Fruit fly (Drosophila melanogaster) whole organism, embryonic: Measurements from ENCODE around the gene Naxd.

Source experiments
- C15 ChIP-seq: fragments of 200-800 bp; sonication (Bioruptor generic); IDR thresholded peaks from 3 replicates; pipeline ENCODE4 v1.3.6; 2022; ENCODE audit warnings: missing biosample characterization, missing genetic modification characterization
- CG12236 ChIP-seq: fragments of 200-800 bp; sonication (Bioruptor generic); optimal IDR thresholded peaks from 2 replicates; lab custom pipeline; 2016; ENCODE audit warnings: missing biosample characterization, missing genetic modification characterization
- CG13123 ChIP-seq: fragments of 200-800 bp; sonication (Bioruptor generic); optimal IDR thresholded peaks from 2 replicates; lab custom pipeline; 2016; ENCODE audit warnings: missing biosample characterization, missing genetic modification characterization
- CG13894 ChIP-seq: fragments of 200-800 bp; sonication (Bioruptor generic); optimal IDR thresholded peaks from 3 replicates; lab custom pipeline; 2018; ENCODE audit warnings: missing biosample characterization, mild to moderate bottlenecking, missing genetic modification characterization, moderate library complexity
- CG14441 ChIP-seq: fragments of 200-800 bp; sonication (Bioruptor generic); IDR thresholded peaks from 2 replicates; pipeline ENCODE4 v1.3.6; 2022; ENCODE audit warnings: missing biosample characterization, missing genetic modification characterization
- CG17612 ChIP-seq: fragments of 200-800 bp; sonication (Bioruptor generic); IDR thresholded peaks from 2 replicates; pipeline ENCODE4 v1.3.6; 2022; ENCODE audit warnings: missing biosample characterization, missing genetic modification characterization
- CG17829 ChIP-seq: fragments of 200-800 bp; optimal IDR thresholded peaks from 2 replicates; lab custom pipeline; 2019; ENCODE audit warnings: missing biosample characterization, mild to moderate bottlenecking, missing genetic modification characterization, moderate library complexity
- CG18619 ChIP-seq: fragments of 200-800 bp; sonication (Bioruptor generic); optimal IDR thresholded peaks from 3 replicates; lab custom pipeline; 2017; ENCODE audit warnings: missing biosample characterization, mild to moderate bottlenecking, missing genetic modification characterization
- CG2199 ChIP-seq: fragments of 200-800 bp; sonication (Bioruptor generic); IDR thresholded peaks from 3 replicates; pipeline ENCODE4 v1.3.6; 2022; ENCODE audit warnings: missing biosample characterization, missing genetic modification characterization
- CG3065 ChIP-seq: fragments of 200-800 bp; sonication (Bioruptor generic); optimal IDR thresholded peaks from 2 replicates; lab custom pipeline; 2016; ENCODE audit warnings: missing biosample characterization, missing genetic modification characterization
- CG3407 ChIP-seq: fragments of 200-800 bp; sonication (Bioruptor generic); optimal IDR thresholded peaks from 2 replicates; lab custom pipeline; 2018; ENCODE audit warnings: missing biosample characterization, mild to moderate bottlenecking, missing genetic modification characterization
- CG3847 ChIP-seq: fragments of 200-800 bp; sonication (Bioruptor generic); IDR thresholded peaks from 2 replicates; pipeline ENCODE4 v1.3.6; 2022; ENCODE audit warnings: missing biosample characterization, missing genetic modification characterization
- CG7839 ChIP-seq: fragments of 200-800 bp; sonication (Bioruptor generic); optimal IDR thresholded peaks from 3 replicates; lab custom pipeline; 2018; ENCODE audit warnings: missing biosample characterization, mild to moderate bottlenecking, missing genetic modification characterization, moderate library complexity
- CG7963 ChIP-seq: fragments of 200-800 bp; sonication (Bioruptor generic); IDR thresholded peaks from 3 replicates; pipeline ENCODE4 v1.3.6; 2022; ENCODE audit warnings: missing biosample characterization, missing genetic modification characterization; ENCODE audit not compliant: partially characterized antibody
- CG8281 ChIP-seq: fragments of 200-800 bp; sonication (Bioruptor generic); optimal IDR thresholded peaks from 2 replicates; lab custom pipeline; 2018; ENCODE audit warnings: missing biosample characterization, mild to moderate bottlenecking, missing genetic modification characterization, moderate library complexity
- CG9609 ChIP-seq: fragments of 200-800 bp; sonication (Bioruptor generic); optimal IDR thresholded peaks from 3 replicates; lab custom pipeline; 2016; ENCODE audit warnings: missing biosample characterization, missing genetic modification characterization
- CG9817 ChIP-seq: fragments of 200-800 bp; sonication (Bioruptor generic); optimal IDR thresholded peaks from 2 replicates; lab custom pipeline; 2018; ENCODE audit warnings: missing biosample characterization, mild to moderate bottlenecking, missing genetic modification characterization, moderate library complexity
- Dbx ChIP-seq: fragments of 200-800 bp; sonication (Bioruptor generic); IDR thresholded peaks from 3 replicates; pipeline ENCODE4 v1.3.6; 2022; ENCODE audit warnings: missing biosample characterization, missing genetic modification characterization
- Dek ChIP-seq: fragments of 200-800 bp; sonication (Bioruptor generic); optimal IDR thresholded peaks from 3 replicates; lab custom pipeline; 2019; ENCODE audit warnings: missing biosample characterization, mild to moderate bottlenecking, missing genetic modification characterization, moderate library complexity
- Dll ChIP-seq: fragments of 200-800 bp; sonication (Bioruptor generic); IDR thresholded peaks from 4 replicates; pipeline ENCODE4 v1.3.6; 2022; ENCODE audit warnings: missing biosample characterization, missing genetic modification characterization; ENCODE audit not compliant: partially characterized antibody
- Elba2 ChIP-seq: fragments of 200-800 bp; sonication (Bioruptor generic); optimal IDR thresholded peaks from 3 replicates; lab custom pipeline; 2016; ENCODE audit warnings: missing biosample characterization, missing genetic modification characterization
- HHEX ChIP-seq: fragments of 200-800 bp; sonication (Bioruptor generic); optimal IDR thresholded peaks from 3 replicates; lab custom pipeline; 2017; ENCODE audit warnings: missing biosample characterization, mild to moderate bottlenecking, missing genetic modification characterization, missing genetic modification reagents
- HLH4C ChIP-seq: fragments of 200-800 bp; sonication (Bioruptor generic); IDR thresholded peaks from 3 replicates; pipeline ENCODE4 v1.3.6; 2022; ENCODE audit warnings: missing biosample characterization, missing genetic modification characterization; ENCODE audit not compliant: partially characterized antibody
- HLH54F ChIP-seq: fragments of 200-800 bp; sonication (Bioruptor generic); optimal IDR thresholded peaks from 3 replicates; lab custom pipeline; 2016; ENCODE audit warnings: missing biosample characterization, missing genetic modification characterization
- Med ChIP-seq: fragments of 200-800 bp; sonication (Bioruptor generic); peaks from one replicate; lab custom pipeline; 2016; ENCODE audit warnings: missing biosample characterization, missing genetic modification characterization, mild to moderate bottlenecking, inconsistent platforms, moderate library complexity
- Myb ChIP-seq: fragments of 200-800 bp; sonication (Bioruptor generic); optimal IDR thresholded peaks from 2 replicates; lab custom pipeline; 2016; ENCODE audit warnings: missing biosample characterization, missing genetic modification characterization
- Nf-YB ChIP-seq: fragments of 200-800 bp; sonication (Bioruptor generic); optimal IDR thresholded peaks from 3 replicates; lab custom pipeline; 2019; ENCODE audit warnings: missing biosample characterization, mild to moderate bottlenecking, missing genetic modification characterization, moderate library complexity
- Sin3A ChIP-seq: fragments of >200 bp; optimal IDR thresholded peaks from 2 replicates; lab custom pipeline; 2018
- Sox102F ChIP-seq: fragments of 200-800 bp; sonication (Bioruptor generic); optimal IDR thresholded peaks from 2 replicates; lab custom pipeline; 2018; ENCODE audit warnings: missing biosample characterization, mild to moderate bottlenecking, missing genetic modification characterization, moderate library complexity
- Sry-δ ChIP-seq: fragments of 200-800 bp; sonication (Bioruptor generic); optimal IDR thresholded peaks from 2 replicates; lab custom pipeline; 2016; ENCODE audit warnings: missing biosample characterization, missing genetic modification characterization
- ase ChIP-seq: fragments of 200-800 bp; sonication (Bioruptor generic); IDR thresholded peaks from 3 replicates; pipeline ENCODE4 v1.3.6; 2022; ENCODE audit warnings: missing biosample characterization, missing genetic modification characterization
- ash1 ChIP-seq: fragments of 200-800 bp; sonication (Bioruptor generic); optimal IDR thresholded peaks from 2 replicates; lab custom pipeline; 2018; ENCODE audit warnings: missing biosample characterization, mild to moderate bottlenecking, missing genetic modification characterization
- bsh ChIP-seq, 2 experiments: fragments of 200-800 bp; sonication (Bioruptor generic); optimal IDR thresholded peaks; 2 replicates each; lab custom pipeline; 2017 to 2018; ENCODE audit warnings: mild to moderate bottlenecking in 2 of 2, missing biosample characterization in 2 of 2, missing genetic modification characterization in 2 of 2, moderate library complexity in 1 of 2
- cas ChIP-seq: fragments of 200-800 bp; sonication (Bioruptor generic); IDR thresholded peaks from 2 replicates; pipeline ENCODE4 v1.3.6; 2022; ENCODE audit warnings: missing biosample characterization, missing genetic modification characterization
- cato ChIP-seq: fragments of 200-800 bp; sonication (Bioruptor generic); optimal IDR thresholded peaks from 2 replicates; lab custom pipeline; 2016; ENCODE audit warnings: missing biosample characterization, missing genetic modification characterization, borderline replicate concordance
- dm ChIP-seq: fragments of 200-800 bp; sonication (Bioruptor generic); optimal IDR thresholded peaks from 3 replicates; lab custom pipeline; 2016; ENCODE audit warnings: missing biosample characterization, missing genetic modification characterization
- gce ChIP-seq: fragments of 200-800 bp; sonication (Bioruptor generic); IDR thresholded peaks from 3 replicates; pipeline ENCODE4 v1.3.6; 2022; ENCODE audit warnings: missing biosample characterization, missing genetic modification characterization
- h ChIP-seq: fragments of >200 bp; optimal IDR thresholded peaks from 2 replicates; lab custom pipeline; 2017
- ham ChIP-seq: fragments of 200-800 bp; sonication (Bioruptor generic); IDR thresholded peaks from 2 replicates; pipeline ENCODE4 v1.3.6; 2022; ENCODE audit warnings: missing biosample characterization, missing genetic modification characterization
- hb ChIP-seq: fragments of 200-800 bp; sonication (Bioruptor generic); IDR thresholded peaks from 3 replicates; pipeline ENCODE4 v1.3.6; 2022; ENCODE audit warnings: missing biosample characterization, missing genetic modification characterization; ENCODE audit not compliant: partially characterized antibody
- nom ChIP-seq: fragments of 200-800 bp; sonication (Bioruptor generic); optimal IDR thresholded peaks from 2 replicates; lab custom pipeline; 2017; ENCODE audit warnings: missing biosample characterization, missing genetic modification characterization, mild to moderate bottlenecking, moderate library complexity, missing genetic modification reagents
- pfk ChIP-seq: fragments of 200-800 bp; sonication (Bioruptor generic); optimal IDR thresholded peaks from 2 replicates; lab custom pipeline; 2018; ENCODE audit warnings: missing biosample characterization, mild to moderate bottlenecking, missing genetic modification characterization, moderate library complexity
- sc ChIP-seq, 3 experiments: fragments of >200 bp in 2 of 3; fragments of 200-800 bp in 1 of 3; sonication (Bioruptor generic) in 1 of 3; optimal IDR thresholded peaks; 2 replicates in 2 of 3; 3 replicates in 1 of 3; lab custom pipeline; 2017; ENCODE audit warnings: mild to moderate bottlenecking in 1 of 3, missing biosample characterization in 1 of 3, missing genetic modification characterization in 1 of 3, missing genetic modification reagents in 1 of 3
- slou ChIP-seq: fragments of 200-800 bp; sonication (Bioruptor generic); optimal IDR thresholded peaks from 3 replicates; lab custom pipeline; 2016; ENCODE audit warnings: missing biosample characterization, missing genetic modification characterization
- so ChIP-seq: fragments of 200-800 bp; sonication (Bioruptor generic); IDR thresholded peaks from 3 replicates; pipeline ENCODE4 v1.3.6; 2022; ENCODE audit warnings: missing biosample characterization, missing genetic modification characterization
- tx ChIP-seq: fragments of 200-800 bp; sonication (Bioruptor generic); optimal IDR thresholded peaks from 2 replicates; lab custom pipeline; 2016; ENCODE audit warnings: missing biosample characterization, missing genetic modification characterization
- vnd ChIP-seq: fragments of 200-800 bp; sonication (Bioruptor generic); IDR thresholded peaks from 3 replicates; pipeline ENCODE4 v1.3.6; 2022; ENCODE audit warnings: missing biosample characterization, missing genetic modification characterization; ENCODE audit not compliant: partially characterized antibody
- zen2 ChIP-seq: fragments of 200-800 bp; sonication (Bioruptor generic); IDR thresholded peaks from 3 replicates; pipeline ENCODE4 v1.3.6; 2022; ENCODE audit warnings: missing biosample characterization, missing genetic modification characterization; ENCODE audit not compliant: partially characterized antibody
- zf30C ChIP-seq: fragments of 200-800 bp; sonication (Bioruptor generic); optimal IDR thresholded peaks from 3 replicates; lab custom pipeline; 2018; ENCODE audit warnings: missing biosample characterization, mild to moderate bottlenecking, missing genetic modification characterization

The Naxd gene

dm6 chr3L:19091423-19092124, 5.9 kb downstream of the Naxd start (continued):
- no peak for TF ChIP-seq zen2
- TF ChIP-seq dm (GFP tag; lab: Kevin White, UChicago): no peak
- TF ChIP-seq ham (GFP tag; lab: Robert Waterston, UW): no peak
- TF ChIP-seq vnd (GFP tag; lab: Robert Waterston, UW): no peak
- TF ChIP-seq CG18619: no peak
- TF ChIP-seq CG9817 (tag; lab: Kevin White, UChicago): no peak
- TF ChIP-seq bsh (GFP tag; optimal IDR thresholded peaks at IDR 0.05; lab: Kevin White, UChicago): no peak
- no peak for TF ChIP-seq CG9609 (GFP tag; lab: Kevin White, UChicago)
- TF ChIP-seq CG17829: no peak
- TF ChIP-seq nom (GFP tag; lab: Kevin White, UChicago): peak; percentile 57
- TF ChIP-seq CG7839: no peak
- TF ChIP-seq Med (GFP tag; lab: Kevin White, UChicago): peak; percentile 72
- TF ChIP-seq cas: no peak
- peak; percentile 24; the same call in 1 of the 2 replicates for TF ChIP-seq CG3847 (GFP tag; lab: Robert Waterston, UW)
- TF ChIP-seq CG3065 (GFP tag; lab: Kevin White, UChicago): no peak
- TF ChIP-seq ash1 (GFP tag; lab: Kevin White, UChicago): no peak

- TF ChIP-seq CG13894 (tag; lab: Kevin White, UChicago) (peak; percentile 50), Nf-YB (GFP tag; lab: Kevin White, UChicago) (no peak), Med (GFP tag; lab: Kevin White, UChicago) (peak; percentile 75), cato (GFP tag; lab: Kevin White, UChicago) (no peak), CG14441 (GFP tag; lab: Robert Waterston, UW) (0 out of 2 replicates have a peak, but pooled peaks have one; percentile 7), CG17612 (GFP tag; lab: Robert Waterston, UW) (no peak), zf30C (GFP tag; lab: Kevin White, UChicago) (no peak), HLH54F (GFP tag; lab: Kevin White, UChicago) (no peak), pfk (GFP tag; lab: Kevin White, UChicago) (no peak), Sry-δ (GFP tag; lab: Kevin White, UChicago) (no peak), hb (GFP tag; lab: Robert Waterston, UW) (no peak), Myb (GFP tag; lab: Kevin White, UChicago) (no peak), so (GFP tag; lab: Robert Waterston, UW) (no peak), CG13123 (no peak), h (lab: Kevin White, UChicago) (no peak), sc (optimal IDR thresholded peaks at IDR 0.05; lab: Kevin White, UChicago) (no peak), sc (GFP tag; optimal IDR thresholded peaks at IDR 0.05; lab: Kevin White, UChicago) (no peak), C15 (no peak), Elba2 (GFP tag; lab: Kevin White, UChicago) (no peak), Sin3A (no peak), tx (GFP tag; lab: Kevin White, UChicago) (no peak), CG12236 (GFP tag; lab: Kevin White, UChicago) (no peak), Dbx (GFP tag; lab: Robert Waterston, UW) (no peak), Dek (tag; lab: Kevin White, UChicago) (no peak), HLH4C (no peak), Sox102F (GFP tag; lab: Kevin White, UChicago) (no peak), Dll (no peak), gce (GFP tag; lab: Robert Waterston, UW) (no peak), slou (GFP tag; lab: Kevin White, UChicago) (no peak), CG3407 (GFP tag; lab: Kevin White, UChicago) (no peak), CG2199 (GFP tag; lab: Robert Waterston, UW) (0 out of 3 replicates have a peak, but pooled peaks have one; percentile 17), CG7963 (no peak), CG8281 (peak; percentile 58), ase (GFP tag; lab: Robert Waterston, UW) (no peak), HHEX (GFP tag; lab: Kevin White, UChicago) (no peak)
Measured at dm6 chr3L:19089120-19089519, 8.4 kb downstream of the Naxd start.
